Worm (Caenorhabditis elegans): ENCODE results near the gene R10E4.1.

DNA sequence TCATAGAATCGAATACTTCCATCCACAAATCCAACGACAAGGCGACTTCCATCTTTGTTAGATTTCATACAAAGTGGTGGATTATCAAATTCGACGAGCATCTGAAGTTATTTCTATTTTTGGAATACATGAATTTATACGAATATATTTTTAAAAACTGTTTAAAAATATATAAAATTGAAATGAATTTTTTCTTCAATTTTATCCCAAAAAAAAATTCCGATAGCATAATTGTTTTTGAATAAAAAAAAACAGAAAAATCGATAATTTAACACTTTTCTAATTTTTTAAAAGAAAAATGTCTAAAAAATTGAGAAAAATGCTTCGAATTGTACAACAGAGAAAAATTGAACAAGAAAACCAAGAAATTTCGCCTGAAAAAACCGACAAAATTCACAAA is 22.0 kb upstream of the R10E4.1 start, which contains the start of gene Y44F5A.1:
- no peak for TF ChIP-seq dve-1 (tag; optimal IDR thresholded peaks at IDR 0.05)
- TF ChIP-seq npax-4 (tag; optimal IDR thresholded peaks at IDR 0.05) = no peak
- TF ChIP-seq hlh-13 (GFP tag; optimal IDR thresholded peaks at IDR 0.05) = no peak
- no peak for TF ChIP-seq lim-6 (tag; optimal IDR thresholded peaks at IDR 0.05)
- no peak for TF ChIP-seq fkh-10 (GFP tag; optimal IDR thresholded peaks at IDR 0.05)
- TF ChIP-seq che-1 (tag; optimal IDR thresholded peaks at IDR 0.05) = no peak
- no peak for TF ChIP-seq ceh-34 (tag; optimal IDR thresholded peaks at IDR 0.05)
- no peak for TF ChIP-seq ceh-19 (GFP tag; optimal IDR thresholded peaks at IDR 0.05)
- TF ChIP-seq nhr-11 (tag; optimal IDR thresholded peaks at IDR 0.05) = no peak

All from whole organism, late embryonic.